Fruit fly (Drosophila melanogaster): ENCODE measurements around the gene Prosalpha2.

Gene Prosalpha2

DNA sequence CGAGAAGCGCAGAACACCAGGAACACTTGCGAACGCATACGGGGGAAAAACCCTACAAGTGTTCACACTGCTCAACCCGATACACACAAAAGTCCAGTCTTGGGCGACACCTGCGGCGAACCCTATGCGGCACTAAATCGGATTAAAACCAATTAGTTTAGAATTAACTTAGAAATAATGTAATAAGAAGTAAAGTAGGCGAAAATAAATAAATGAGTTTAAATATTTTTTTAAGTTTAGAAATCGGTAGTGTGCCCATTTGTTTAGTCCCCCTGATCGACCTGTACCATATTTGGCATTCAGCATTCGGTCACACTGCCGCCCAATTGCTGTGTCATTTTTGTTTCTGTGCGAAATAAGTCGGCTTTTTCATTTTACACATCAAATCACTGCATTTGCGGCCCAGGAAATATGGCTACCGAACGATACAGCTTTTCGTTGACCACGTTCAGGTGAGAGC lies at the start of gene Prosalpha2:
Gene Prosalpha2, plus strand, starts transcription at position 292 of the 460 bp plus-strand sequence.
- peak; percentile 21 for TF ChIP-seq CG17801 (GFP tag; optimal IDR thresholded peaks at IDR 0.05; ENCODE audit: partially characterized antibody)

DNA sequence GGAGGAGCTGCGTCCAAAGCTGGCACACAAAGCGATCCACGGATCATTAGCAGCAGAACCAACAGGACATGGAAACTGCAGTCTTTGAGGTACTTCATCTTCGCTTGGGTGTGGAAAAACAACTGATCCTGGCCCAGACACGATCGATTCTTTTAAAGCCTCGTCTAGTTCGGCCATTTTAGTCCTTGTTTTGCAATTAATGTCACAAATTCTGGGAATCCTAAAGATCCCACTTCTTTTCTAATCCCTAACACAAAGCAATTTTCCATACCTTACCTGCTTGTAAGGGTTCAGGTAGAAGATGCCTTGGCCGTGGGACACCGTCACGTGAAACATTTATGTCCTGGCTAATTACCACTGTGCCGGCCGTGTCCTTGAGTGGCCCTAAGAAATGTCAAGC lies 48.6 kb upstream of the Prosalpha2 start, which contains the start of gene CG10035:
Gene CG10035, minus strand, starts transcription at position 129 of the 400 bp plus-strand sequence.
- TF ChIP-seq CG17801 (GFP tag; optimal IDR thresholded peaks at IDR 0.05; ENCODE audit: partially characterized antibody) = no peak

DNA sequence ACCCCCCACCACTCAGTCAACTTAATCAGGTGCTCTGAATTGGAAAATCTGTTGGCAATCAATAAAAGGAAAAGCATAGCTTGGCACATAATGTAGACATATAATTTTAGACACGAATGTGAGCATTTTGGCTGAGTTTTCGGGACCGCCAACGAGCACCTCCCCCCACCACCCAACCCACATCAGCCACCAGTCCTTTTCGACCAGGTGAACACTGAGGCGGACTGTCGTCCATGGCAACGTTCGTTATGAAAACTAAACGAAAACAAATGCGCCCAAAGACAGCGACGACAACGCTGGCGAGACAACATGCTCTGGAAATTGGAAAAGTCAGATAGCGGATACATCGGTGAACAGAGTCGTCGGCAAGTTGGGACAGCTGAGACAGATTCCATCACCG lies 48.1 kb upstream of the Prosalpha2 start, which contains the start of gene GstD11:
Gene GstD11, plus strand, starts transcription at position 301 of the 400 bp plus-strand sequence.
- TF ChIP-seq CG17801 (GFP tag; optimal IDR thresholded peaks at IDR 0.05; ENCODE audit: partially characterized antibody) = no peak

DNA sequence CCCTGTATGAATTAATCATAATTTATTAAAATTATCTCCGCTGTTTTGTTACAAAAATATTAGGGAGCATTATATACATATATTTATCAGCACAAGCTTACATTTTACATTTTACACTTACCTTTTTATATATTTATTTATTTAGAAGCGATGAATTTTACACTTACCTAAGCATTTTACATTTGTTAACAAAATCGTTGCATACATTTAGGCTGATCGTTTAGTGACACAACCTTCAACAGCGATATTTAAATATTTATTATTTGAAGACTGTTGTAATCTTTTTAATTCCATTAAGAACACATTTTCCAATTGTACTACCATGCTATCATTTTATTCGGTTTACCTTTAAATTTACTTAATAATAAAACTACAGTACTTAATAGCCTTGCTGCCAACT lies 47.3 kb upstream of the Prosalpha2 start:
- TF ChIP-seq CG17801 (GFP tag; optimal IDR thresholded peaks at IDR 0.05; ENCODE audit: partially characterized antibody) = no peak

DNA sequence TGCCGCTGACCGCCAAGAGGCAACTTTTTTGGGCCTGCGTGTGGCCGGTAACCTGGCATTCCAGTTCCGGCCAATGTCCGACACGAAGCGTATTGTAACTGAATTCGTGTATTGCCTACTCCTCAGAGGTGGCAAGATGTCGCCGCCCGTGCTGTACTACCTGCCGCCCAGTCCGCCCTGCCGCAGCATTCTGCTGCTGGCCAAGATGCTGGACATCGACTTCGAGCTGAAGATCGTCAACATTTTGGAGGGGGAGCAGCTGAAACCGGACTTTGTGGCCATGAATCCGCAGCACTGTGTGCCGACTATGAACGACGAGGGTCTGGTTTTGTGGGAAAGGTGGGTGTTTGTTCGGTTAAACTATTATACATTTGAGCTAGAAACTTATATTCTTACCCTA lies 46.8 kb upstream of the Prosalpha2 start:
- TF ChIP-seq CG17801 (GFP tag; optimal IDR thresholded peaks at IDR 0.05; ENCODE audit: partially characterized antibody) = no peak

DNA sequence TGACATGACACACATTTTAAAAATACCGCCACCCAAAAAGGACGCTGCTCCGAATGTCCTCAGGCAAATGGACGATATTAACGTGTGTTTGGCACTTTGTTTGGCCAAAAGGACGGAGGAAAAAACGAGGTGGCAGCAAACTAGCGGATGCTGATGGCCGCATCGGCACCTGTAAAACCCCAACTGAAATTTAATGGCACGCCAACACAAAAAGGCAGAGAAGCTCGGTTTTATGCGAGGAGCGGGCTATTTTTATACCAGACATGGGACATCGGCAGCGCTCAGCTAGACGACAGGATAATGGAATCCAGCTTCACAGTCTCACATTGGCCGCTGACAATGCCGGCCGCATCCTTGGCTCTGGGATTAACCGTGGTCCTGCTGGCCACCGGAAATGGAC lies 45.2 kb upstream of the Prosalpha2 start, which contains the start of gene Sol1:
Gene Sol1, plus strand, starts transcription at position 301 of the 400 bp plus-strand sequence.
- TF ChIP-seq CG17801 (GFP tag; optimal IDR thresholded peaks at IDR 0.05; ENCODE audit: partially characterized antibody) = no peak

DNA sequence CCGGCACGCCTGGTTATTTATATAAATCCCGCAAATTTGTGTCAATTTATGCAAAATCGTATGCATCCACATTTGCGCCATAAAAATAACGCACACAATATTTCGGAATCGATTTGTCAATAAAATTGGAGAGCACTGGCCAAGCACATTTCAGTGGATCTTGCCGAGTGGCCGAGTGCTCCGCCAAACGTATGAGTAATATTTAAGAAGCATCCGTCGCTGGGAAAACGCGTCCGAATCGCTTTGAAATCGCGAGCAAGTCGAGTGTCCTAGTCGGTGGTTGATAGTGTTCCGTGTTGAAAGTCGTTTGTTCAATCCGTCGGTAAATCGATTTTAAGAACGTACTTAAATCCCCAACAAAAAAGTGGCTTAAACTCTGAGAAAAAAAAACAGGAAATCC lies 44.2 kb upstream of the Prosalpha2 start, which contains the start of gene CG33098:
Gene CG33098, plus strand, starts transcription at position 224 of the 400 bp plus-strand sequence.
- TF ChIP-seq CG17801 (GFP tag; optimal IDR thresholded peaks at IDR 0.05; ENCODE audit: partially characterized antibody) = no peak

DNA sequence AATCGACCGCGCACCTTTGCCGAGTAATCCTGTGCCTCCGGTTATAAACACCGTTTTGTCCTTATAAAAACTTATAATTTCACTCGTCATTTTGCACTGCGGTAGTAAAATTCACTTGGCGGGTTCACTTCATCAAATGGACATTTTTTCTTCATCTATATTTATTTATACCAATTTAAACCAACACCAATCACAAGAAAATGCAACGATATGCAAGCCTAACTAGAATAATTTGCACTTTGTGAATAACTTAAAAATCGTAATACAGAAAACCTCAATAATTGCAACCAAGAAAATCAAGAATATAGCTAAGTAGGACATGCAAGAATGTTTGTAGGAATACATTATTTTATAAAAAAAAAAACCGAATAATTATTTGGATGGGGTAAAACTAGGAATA lies 35.2 kb upstream of the Prosalpha2 start, which contains the start of the genes CG10096 and CG10097:
Gene CG10096, minus strand, starts transcription at position 101 of the 400 bp plus-strand sequence.
Gene CG10097, minus strand, starts transcription at position 101 of the 400 bp plus-strand sequence.
- no peak for TF ChIP-seq CG17801 (GFP tag; optimal IDR thresholded peaks at IDR 0.05; ENCODE audit: partially characterized antibody)

DNA sequence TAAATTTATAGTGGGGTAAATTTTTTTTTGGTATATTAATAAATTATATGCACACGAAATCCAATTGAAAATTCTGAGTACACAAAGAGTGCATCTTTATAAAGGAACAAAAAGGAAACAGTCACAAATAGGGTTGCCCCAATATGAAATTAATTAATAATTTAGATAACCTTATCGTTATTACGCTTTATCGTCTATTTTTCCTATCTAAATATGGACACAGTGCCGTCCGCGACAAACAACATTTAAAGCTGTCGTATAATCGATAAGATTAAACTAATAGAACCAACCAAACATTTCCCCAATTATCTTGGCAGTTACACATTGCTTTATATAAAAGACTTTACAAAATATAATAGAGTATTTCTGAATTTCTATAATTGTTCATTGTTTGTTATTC lies 33.1 kb upstream of the Prosalpha2 start:
- peak; percentile 19 for TF ChIP-seq CG17801 (GFP tag; optimal IDR thresholded peaks at IDR 0.05; ENCODE audit: partially characterized antibody)

DNA sequence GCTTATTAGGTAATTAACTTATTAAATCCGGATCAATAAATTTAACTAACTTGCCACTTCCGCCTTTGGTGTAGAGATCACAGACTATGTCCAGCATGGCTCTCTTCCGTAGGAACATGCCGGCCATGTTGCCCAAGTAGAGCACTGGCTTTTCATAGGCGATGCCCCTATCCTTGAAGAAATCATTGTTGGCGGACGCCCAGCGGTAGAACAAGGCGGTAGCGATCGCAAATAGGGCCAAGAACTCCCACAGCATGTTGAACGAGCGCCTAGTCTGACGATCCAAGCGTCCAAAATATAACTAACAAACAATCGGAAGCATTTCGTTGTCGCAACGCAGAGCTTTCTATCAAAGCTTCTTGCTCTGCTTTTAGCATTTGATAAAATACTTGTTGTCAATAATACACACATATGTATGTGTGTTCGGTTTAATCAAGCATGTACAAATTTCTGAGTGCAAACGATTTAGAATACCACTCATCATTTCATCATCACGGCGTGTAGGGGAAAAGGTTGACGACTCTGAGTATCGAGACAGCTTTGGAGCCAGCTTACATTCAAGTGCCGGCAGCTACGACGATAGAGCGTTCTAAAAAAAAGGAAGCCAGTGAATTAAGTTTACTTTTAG lies 32.4 kb upstream of the Prosalpha2 start, which contains the start of gene Cyp9f3:
Gene Cyp9f3, minus strand, starts transcription at position 310 of the 628 bp plus-strand sequence.
- TF ChIP-seq CG17801 (GFP tag; optimal IDR thresholded peaks at IDR 0.05; ENCODE audit: partially characterized antibody) = no peak

DNA sequence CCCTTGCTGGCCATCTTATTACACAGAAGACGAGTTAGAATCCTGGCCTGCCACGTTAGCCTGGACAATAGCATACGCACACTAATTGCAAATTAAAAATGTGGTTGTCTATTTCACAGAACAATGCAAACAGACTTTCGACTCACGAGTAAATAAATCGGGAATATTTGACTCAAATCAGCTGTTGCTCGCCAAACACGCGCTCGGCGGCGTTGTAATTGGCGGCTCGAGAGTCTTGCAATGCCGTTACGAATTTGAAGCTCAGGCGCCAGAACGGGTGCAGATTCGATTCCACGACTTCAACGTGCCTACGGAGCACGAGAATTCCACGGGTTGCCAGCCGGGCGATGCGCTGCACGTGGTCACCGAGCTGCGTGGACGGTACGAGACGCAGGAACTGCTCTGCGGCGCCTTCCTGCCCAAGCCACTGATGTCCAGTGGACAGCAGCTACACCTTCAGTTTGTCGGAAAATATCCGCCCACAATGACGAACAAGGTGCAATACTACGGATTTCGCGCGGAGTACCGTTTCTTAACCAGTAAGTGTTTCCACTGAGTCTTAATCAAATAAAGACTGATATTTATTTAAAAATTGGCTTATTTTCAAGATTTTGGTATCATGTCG lies 29.3 kb upstream of the Prosalpha2 start, which contains the start of gene DNAlig3:
Gene DNAlig3, minus strand, starts transcription at position 168 of the 625 bp plus-strand sequence.
- peak; percentile 67 for TF ChIP-seq CG17801 (GFP tag; optimal IDR thresholded peaks at IDR 0.05; ENCODE audit: partially characterized antibody)

DNA sequence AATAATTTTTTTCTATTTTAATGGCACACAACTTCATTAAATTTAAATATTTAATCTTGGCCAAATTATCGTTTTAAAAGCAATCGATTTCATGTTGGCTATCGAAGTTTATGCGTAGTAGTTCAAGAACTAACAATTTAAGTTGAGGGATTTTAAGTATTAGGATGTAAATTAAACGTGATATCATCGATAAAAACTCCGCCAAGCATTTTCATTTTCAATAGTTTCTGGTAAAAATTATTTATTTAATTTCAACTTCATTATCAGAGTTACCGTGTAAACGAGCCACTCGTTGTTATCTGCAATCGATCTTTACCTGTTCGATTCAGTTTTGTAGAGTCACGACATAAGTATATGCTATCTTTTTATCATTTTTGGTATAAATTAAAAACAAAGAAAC lies 28.2 kb upstream of the Prosalpha2 start:
- peak; percentile 100 for TF ChIP-seq CG17801 (GFP tag; optimal IDR thresholded peaks at IDR 0.05; ENCODE audit: partially characterized antibody)

DNA sequence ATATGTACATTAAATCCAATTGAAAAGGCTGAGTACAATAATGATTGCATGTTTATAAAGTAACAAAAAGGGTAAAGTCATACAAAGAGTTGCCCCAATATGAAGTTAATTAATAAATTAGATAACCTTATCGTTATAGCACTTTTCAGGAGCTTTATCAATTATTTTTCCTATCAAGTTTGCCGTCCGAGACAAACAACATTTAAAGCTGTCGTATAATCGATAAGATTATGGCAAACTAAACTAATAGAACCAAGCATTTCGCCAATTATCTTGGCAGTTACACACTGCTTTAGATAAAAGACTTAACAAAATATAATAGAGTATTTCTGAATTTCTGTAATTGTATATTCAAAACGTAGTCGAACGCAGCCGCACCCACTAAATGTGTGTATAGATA lies 26.0 kb upstream of the Prosalpha2 start:
- no peak for TF ChIP-seq CG17801 (GFP tag; optimal IDR thresholded peaks at IDR 0.05; ENCODE audit: partially characterized antibody)

DNA sequence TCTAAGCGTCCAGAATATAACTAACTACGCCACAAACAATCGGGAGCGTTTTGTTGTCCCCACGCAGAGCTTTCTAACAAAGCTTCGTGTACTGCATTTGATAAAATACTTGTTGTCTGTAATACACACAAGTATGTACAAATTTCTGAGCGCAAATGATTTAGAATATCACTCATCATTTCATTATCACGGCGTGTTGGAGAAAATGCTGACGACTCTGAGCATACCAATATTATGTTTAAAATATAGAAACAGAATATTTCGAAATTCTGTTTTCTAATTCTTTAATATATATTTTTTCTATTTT lies 25.2 kb upstream of the Prosalpha2 start, which contains the start of gene Cyp9f2:
Gene Cyp9f2, minus strand, starts transcription at position 101 of the 307 bp plus-strand sequence.
- no peak for TF ChIP-seq CG17801 (GFP tag; optimal IDR thresholded peaks at IDR 0.05; ENCODE audit: partially characterized antibody)

DNA sequence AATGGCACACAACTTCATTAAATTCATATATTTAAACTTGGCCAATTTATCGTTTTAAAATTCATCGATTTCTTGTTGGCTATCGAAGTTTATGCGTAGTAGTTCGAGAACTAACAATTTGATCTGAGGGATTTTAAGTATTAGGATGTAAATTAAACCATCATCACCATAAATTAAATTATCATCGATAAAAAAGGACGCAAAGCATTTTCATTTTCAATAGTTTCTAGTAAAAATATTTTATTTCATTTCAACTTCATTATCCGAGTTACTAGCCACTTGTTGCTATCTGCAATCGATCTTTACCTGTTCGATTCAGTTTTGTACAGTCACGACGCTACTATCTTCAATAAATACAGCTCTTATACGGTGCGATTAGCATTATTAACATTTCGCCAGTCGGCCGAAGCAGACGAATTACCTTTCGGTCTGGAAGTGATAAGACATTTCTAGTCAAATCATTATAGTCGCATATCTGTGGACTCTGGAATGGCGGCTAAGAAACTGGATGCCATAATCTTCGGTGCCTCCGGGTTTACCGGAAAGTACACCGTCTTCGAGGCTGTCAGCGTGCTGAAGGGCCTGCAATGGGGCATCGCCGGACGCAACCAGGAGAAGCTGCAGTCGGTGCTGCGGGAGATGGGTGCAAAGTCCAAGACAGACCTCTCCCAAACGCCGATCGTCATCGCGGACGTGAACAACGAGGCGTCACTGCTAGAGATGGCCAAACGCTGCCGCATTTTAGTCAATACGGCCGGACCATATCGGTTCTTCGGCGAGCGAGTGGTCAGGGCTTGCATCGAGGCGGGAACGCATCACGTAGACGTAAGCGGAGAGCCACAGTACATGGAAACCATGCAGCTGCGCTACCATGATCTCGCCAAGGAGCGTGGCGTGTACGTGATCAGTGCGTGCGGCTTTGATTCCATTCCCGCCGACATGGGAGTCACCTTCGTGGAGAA lies 24.6 kb upstream of the Prosalpha2 start, which contains the start of gene CG5167:
Gene CG5167, plus strand, starts transcription at position 298 of the 962 bp plus-strand sequence.
- peak; percentile 75 for TF ChIP-seq CG17801 (GFP tag; optimal IDR thresholded peaks at IDR 0.05; ENCODE audit: partially characterized antibody)

All from ovary, adult (tissue).